Worm (Caenorhabditis elegans) whole organism, L4 larva: ENCODE results near the gene F08F3.4.

Source experiments
- F10B5.3 ChIP-seq: sonication (generic microtip); optimal IDR thresholded peaks from 2 replicates; lab custom pipeline; 2016; ENCODE audit warnings: mild to moderate bottlenecking, missing genetic modification characterization, missing compliant biosample characterization
- F26F4.8 ChIP-seq: fragments of 200-800 bp; sonication (Bioruptor generic); conservative IDR thresholded peaks from 2 replicates; pipeline ENCODE4 v1.3.6; 2022; ENCODE audit warnings: missing genetic modification characterization, missing compliant biosample characterization
- F37D6.2 ChIP-seq: sonication (generic microtip); optimal IDR thresholded peaks from 2 replicates; lab custom pipeline; 2016; ENCODE audit warnings: mild to moderate bottlenecking, missing genetic modification characterization, missing compliant biosample characterization
- F44E2.7 ChIP-seq: fragments of 200-800 bp; sonication (Bioruptor generic); IDR thresholded peaks from 2 replicates; pipeline ENCODE4 v2.1.2; 2022; ENCODE audit warnings: missing genetic modification characterization, missing compliant biosample characterization
- T26A8.4 ChIP-seq: fragments of 200-800 bp; sonication (Bioruptor generic); IDR thresholded peaks from 2 replicates; pipeline ENCODE4 v1.3.6; 2022; ENCODE audit warnings: missing genetic modification characterization, missing compliant biosample characterization
- Y75B8A.6 ChIP-seq: fragments of 200-800 bp; sonication (Bioruptor generic); IDR thresholded peaks from 2 replicates; pipeline ENCODE4 v1.3.6; 2022; ENCODE audit warnings: missing genetic modification reagents, missing genetic modification characterization, missing compliant biosample characterization
- ZK337.2 ChIP-seq: fragments of 200-800 bp; sonication (Bioruptor generic); IDR thresholded peaks from 2 replicates; pipeline ENCODE4 v1.3.6; 2022; ENCODE audit warnings: missing genetic modification reagents, missing genetic modification characterization, missing compliant biosample characterization
- aha-1 ChIP-seq: fragments of 150-350 bp; peaks from one replicate; lab custom pipeline; 2014; ENCODE audit warnings: missing biosample characterization, missing genetic modification characterization
- aly-2 ChIP-seq: sonication (generic microtip); optimal IDR thresholded peaks from 2 replicates; lab custom pipeline; 2018; ENCODE audit warnings: missing biosample characterization, missing genetic modification characterization
- attf-4 ChIP-seq: sonication (generic microtip); optimal IDR thresholded peaks from 3 replicates; lab custom pipeline; 2017; ENCODE audit warnings: missing biosample characterization, missing genetic modification characterization
- ceh-44 ChIP-seq: fragments of 200-800 bp; sonication (Bioruptor generic); IDR thresholded peaks from 2 replicates; pipeline ENCODE4 v1.3.6; 2022; ENCODE audit warnings: missing genetic modification reagents, missing genetic modification characterization, missing compliant biosample characterization
- ces-1 ChIP-seq: fragments of 150-350 bp; sonication (generic microtip); optimal IDR thresholded peaks from 4 replicates; lab custom pipeline; 2014; ENCODE audit warnings: missing biosample characterization, missing genetic modification reagents, missing genetic modification characterization
- cey-2 ChIP-seq: sonication (generic microtip); optimal IDR thresholded peaks from 3 replicates; lab custom pipeline; 2017; ENCODE audit warnings: missing genetic modification characterization, mild to moderate bottlenecking, missing compliant biosample characterization, antibody characterized with exemption, borderline replicate concordance; ENCODE audit not compliant: insufficient read depth
- daf-16 ChIP-seq, 3 experiments: sonication (generic microtip); optimal IDR thresholded peaks; 2 replicates each; lab custom pipeline; 2016 to 2017; ENCODE audit warnings: missing genetic modification characterization in 3 of 3, missing genetic modification reagents in 3 of 3, mild to moderate bottlenecking in 2 of 3, missing compliant biosample characterization in 2 of 3, missing biosample characterization in 1 of 3, moderate library complexity in 1 of 3
- daf-8 ChIP-seq: fragments of 200-800 bp; sonication (Bioruptor generic); IDR thresholded peaks from 2 replicates; pipeline ENCODE4 v1.3.6; 2022; ENCODE audit warnings: missing genetic modification characterization, missing compliant biosample characterization
- dmd-6 ChIP-seq: fragments of 200-800 bp; sonication (Bioruptor generic); IDR thresholded peaks from 2 replicates; pipeline ENCODE4 v1.3.6; 2022; ENCODE audit warnings: missing genetic modification reagents, missing genetic modification characterization, missing compliant biosample characterization
- dpl-1 ChIP-seq: fragments of 150-350 bp; optimal IDR thresholded peaks from 2 replicates; lab custom pipeline; 2014; ENCODE audit warnings: missing biosample characterization, missing genetic modification reagents, missing genetic modification characterization
- egl-27 ChIP-seq: sonication (generic microtip); optimal IDR thresholded peaks from 3 replicates; lab custom pipeline; 2017; ENCODE audit warnings: missing biosample characterization, missing genetic modification reagents, missing genetic modification characterization
- fos-1 ChIP-seq: fragments of 150-350 bp; optimal IDR thresholded peaks from 2 replicates; lab custom pipeline; 2014; ENCODE audit warnings: missing biosample characterization, missing genetic modification characterization
- gei-8 ChIP-seq: fragments of 200-800 bp; sonication (Bioruptor generic); optimal IDR thresholded peaks from 2 replicates; lab custom pipeline; 2018; ENCODE audit warnings: mild to moderate bottlenecking, missing genetic modification characterization, missing compliant biosample characterization
- hif-1 ChIP-seq, 2 experiments: sonication (generic microtip); optimal IDR thresholded peaks; 2 replicates each; lab custom pipeline; 2016 to 2017; ENCODE audit warnings: missing compliant biosample characterization in 2 of 2, missing genetic modification characterization in 2 of 2, missing genetic modification reagents in 2 of 2, missing genotype in 2 of 2, mild to moderate bottlenecking in 1 of 2
- hmg-1.1 ChIP-seq: fragments of 200-800 bp; sonication (Bioruptor generic); IDR thresholded peaks from 2 replicates; pipeline ENCODE4 v1.3.6; 2022; ENCODE audit warnings: missing genetic modification reagents, missing genetic modification characterization, missing compliant biosample characterization
- jun-1 ChIP-seq: fragments of 150-350 bp; optimal IDR thresholded peaks from 2 replicates; lab custom pipeline; 2014; ENCODE audit warnings: missing biosample characterization, missing genetic modification reagents, missing genetic modification characterization
- lim-7 ChIP-seq: fragments of 200-800 bp; sonication (Bioruptor generic); IDR thresholded peaks from 2 replicates; pipeline ENCODE4 v1.3.6; 2022; ENCODE audit warnings: missing genetic modification characterization, missing compliant biosample characterization
- lin-15B ChIP-seq: fragments of 150-350 bp; sonication (generic microtip); optimal IDR thresholded peaks from 3 replicates; lab custom pipeline; 2014; ENCODE audit warnings: missing biosample characterization, missing genetic modification characterization
- lin-29 ChIP-seq: fragments of 200-800 bp; sonication (Bioruptor generic); IDR thresholded peaks from 2 replicates; pipeline ENCODE4 v1.3.6; 2022; ENCODE audit warnings: missing genetic modification reagents, missing genetic modification characterization, missing compliant biosample characterization
- lir-3 ChIP-seq: sonication (generic microtip); optimal IDR thresholded peaks from 2 replicates; lab custom pipeline; 2016; ENCODE audit warnings: mild to moderate bottlenecking, missing genetic modification characterization, missing compliant biosample characterization
- mep-1 ChIP-seq: fragments of 150-350 bp; sonication (generic microtip); optimal IDR thresholded peaks from 3 replicates; lab custom pipeline; 2014; ENCODE audit warnings: missing biosample characterization, missing genetic modification characterization
- mxl-2 ChIP-seq: fragments of 200-800 bp; sonication (Bioruptor generic); conservative IDR thresholded peaks from 2 replicates; pipeline ENCODE4 v1.3.6; 2022; ENCODE audit warnings: missing genetic modification reagents, missing genetic modification characterization, missing compliant biosample characterization
- mxl-3 ChIP-seq: fragments of 200-800 bp; sonication (Bioruptor generic); optimal IDR thresholded peaks from 2 replicates; lab custom pipeline; 2018; ENCODE audit warnings: mild to moderate bottlenecking, missing genetic modification characterization, missing compliant biosample characterization
- nhr-102 ChIP-seq: sonication (generic microtip); optimal IDR thresholded peaks from 2 replicates; lab custom pipeline; 2016; ENCODE audit warnings: mild to moderate bottlenecking, missing genetic modification characterization, moderate library complexity, missing compliant biosample characterization
- nhr-237 ChIP-seq: sonication (generic microtip); optimal IDR thresholded peaks from 2 replicates; lab custom pipeline; 2017; ENCODE audit warnings: missing biosample characterization, missing genetic modification characterization
- nhr-28 ChIP-seq: fragments of 150-350 bp; optimal IDR thresholded peaks from 2 replicates; lab custom pipeline; 2014; ENCODE audit warnings: missing biosample characterization, missing genetic modification characterization
- nhr-41 ChIP-seq: fragments of 200-800 bp; sonication (Bioruptor generic); IDR thresholded peaks from 2 replicates; pipeline ENCODE4 v1.3.6; 2022; ENCODE audit warnings: missing genetic modification reagents, missing genetic modification characterization, missing compliant biosample characterization
- rbr-2 ChIP-seq: sonication (generic microtip); optimal IDR thresholded peaks from 2 replicates; lab custom pipeline; 2016; ENCODE audit warnings: missing genotype, missing genetic modification characterization, missing compliant biosample characterization
- sdz-12 ChIP-seq: fragments of 200-800 bp; sonication (Bioruptor generic); optimal IDR thresholded peaks from 2 replicates; lab custom pipeline; 2018; ENCODE audit warnings: mild to moderate bottlenecking, missing genetic modification characterization, missing compliant biosample characterization
- spr-1 ChIP-seq: sonication (generic microtip); optimal IDR thresholded peaks from 2 replicates; lab custom pipeline; 2016; ENCODE audit warnings: mild to moderate bottlenecking, missing genetic modification characterization, missing compliant biosample characterization
- spr-3 ChIP-seq: fragments of 200-800 bp; sonication (Bioruptor generic); optimal IDR thresholded peaks from 2 replicates; lab custom pipeline; 2018; ENCODE audit warnings: mild to moderate bottlenecking, missing genetic modification characterization, missing compliant biosample characterization
- tra-1 ChIP-seq: fragments of 200-800 bp; sonication (Bioruptor generic); IDR thresholded peaks from 2 replicates; pipeline ENCODE4 v1.3.6; 2022; ENCODE audit warnings: missing genetic modification reagents, missing genetic modification characterization, missing compliant biosample characterization
- unc-62 ChIP-seq, 3 experiments: fragments of 150-350 bp in 1 of 3; sonication (generic microtip); optimal IDR thresholded peaks in 2 of 3; peaks in 1 of 3; 1 replicate in 1 of 3; 2 replicates in 2 of 3; lab custom pipeline; 2014 to 2017; ENCODE audit warnings: missing biosample characterization in 3 of 3, missing genetic modification characterization in 3 of 3, missing genetic modification reagents in 3 of 3, missing genotype in 1 of 3
- zag-1 ChIP-seq: fragments of 150-350 bp; optimal IDR thresholded peaks from 2 replicates; lab custom pipeline; 2014; ENCODE audit warnings: missing biosample characterization, missing genetic modification characterization
- zfp-3 ChIP-seq: fragments of 200-800 bp; sonication (Bioruptor generic); conservative IDR thresholded peaks from 2 replicates; pipeline ENCODE4 v1.3.6; 2022; ENCODE audit warnings: missing genetic modification reagents, missing genetic modification characterization, missing compliant biosample characterization
- ztf-7 ChIP-seq: fragments of 150-350 bp; optimal IDR thresholded peaks from 2 replicates; lab custom pipeline; 2014; ENCODE audit warnings: missing biosample characterization, missing genetic modification characterization

The F08F3.4 gene

ce11 chrV:5368792-5369191, 42.0 kb upstream of the F08F3.4 start, which contains the start of gene T09D3.9:
Gene T09D3.9, minus strand, starts transcription at chrV:5368892.
- TF ChIP-seq rbr-2 (tag; lab: Kevin White, UChicago) = no peak
- TF ChIP-seq aha-1 = peak; percentile 2

ce11 chrV:5372118-5372517, 38.6 kb upstream of the F08F3.4 start, which contains the start of gene C35A11.3:
Gene C35A11.3, plus strand, starts transcription at chrV:5372418.
- TF ChIP-seq Y75B8A.6 (GFP tag; lab: Robert Waterston, UW) = no peak
- TF ChIP-seq mep-1 = no peak
- TF ChIP-seq attf-4 (tag; lab: Kevin White, UChicago) = no peak

ce11 chrV:5385914-5386493, 24.8 kb upstream of the F08F3.4 start, which contains the start of gene C35A11.2:
Gene C35A11.2, plus strand, starts transcription at chrV:5386299.
- TF ChIP-seq mxl-3 = peak; percentile 25
- no peak for TF ChIP-seq aly-2
- no peak for TF ChIP-seq lir-3 (tag; lab: Kevin White, UChicago)
- TF ChIP-seq hif-1 (tag; optimal IDR thresholded peaks at IDR 0.05; lab: Kevin White, UChicago) = no peak
- TF ChIP-seq lim-7 (GFP tag; lab: Robert Waterston, UW) = no peak
- no peak for TF ChIP-seq spr-3 (GFP tag; lab: Kevin White, UChicago)
- peak; percentile 3 for TF ChIP-seq aha-1
- peak in 1 of 2 experiments; percentile 94 for TF ChIP-seq unc-62 (GFP tag; optimal IDR thresholded peaks at IDR 0.05 in 1 of 2; lab: Kevin White, UChicago)
- TF ChIP-seq unc-62 (tag; optimal IDR thresholded peaks at IDR 0.05; lab: Kevin White, UChicago) = no peak
- TF ChIP-seq zfp-3 (GFP tag; lab: Robert Waterston, UW) = no peak

ce11 chrV:5392993-5393628, 17.6 kb upstream of the F08F3.4 start, which contains the start of gene C35A11.4:
Gene C35A11.4, minus strand, starts transcription at chrV:5393148.
- peak; percentile 65 for TF ChIP-seq dmd-6 (GFP tag; lab: Robert Waterston, UW)
- no peak for TF ChIP-seq lin-15B (tag; lab: Kevin White, UChicago)
- TF ChIP-seq fos-1 (tag; lab: Kevin White, UChicago) = no peak
- no peak for TF ChIP-seq dpl-1 (GFP tag; lab: Kevin White, UChicago)
- peak; percentile 71 for TF ChIP-seq nhr-28
- peak; percentile 21 for TF ChIP-seq cey-2 (tag; lab: Kevin White, UChicago)
- TF ChIP-seq nhr-102 (tag; lab: Kevin White, UChicago) = no peak
- TF ChIP-seq F10B5.3 (tag; lab: Kevin White, UChicago) = no peak
- TF ChIP-seq hmg-1.1 (GFP tag; lab: Robert Waterston, UW) = no peak
- TF ChIP-seq ztf-7 (tag; lab: Kevin White, UChicago) = no peak
- TF ChIP-seq spr-1 (tag; lab: Kevin White, UChicago) = no peak
- TF ChIP-seq mxl-3 = no peak
- no peak for TF ChIP-seq T26A8.4 (GFP tag; lab: Robert Waterston, UW)
- TF ChIP-seq F37D6.2 (tag; lab: Kevin White, UChicago) = no peak
- TF ChIP-seq ces-1 (GFP tag; lab: Kevin White, UChicago) = no peak
- no peak for TF ChIP-seq zag-1 (tag; lab: Kevin White, UChicago)
- TF ChIP-seq daf-16 (GFP tag; optimal IDR thresholded peaks at IDR 0.05; lab: Kevin White, UChicago) = no peak
- peak; percentile 81 for TF ChIP-seq daf-16 (tag; optimal IDR thresholded peaks at IDR 0.05; lab: Kevin White, UChicago)
- TF ChIP-seq nhr-237 (tag; lab: Kevin White, UChicago) = no peak
- TF ChIP-seq F44E2.7 (GFP tag; lab: Robert Waterston, UW) = no peak
- TF ChIP-seq sdz-12 = no peak
- no peak for TF ChIP-seq gei-8 (GFP tag; lab: Kevin White, UChicago)
- TF ChIP-seq nhr-41 = no peak
- no peak for TF ChIP-seq mxl-2 (GFP tag; lab: Robert Waterston, UW)
- TF ChIP-seq hif-1 (tag; optimal IDR thresholded peaks at IDR 0.05; lab: Kevin White, UChicago) = no peak
- TF ChIP-seq egl-27 = no peak
- no peak for TF ChIP-seq ZK337.2 (GFP tag; lab: Robert Waterston, UW)
- no peak for TF ChIP-seq daf-8
- no peak for TF ChIP-seq ceh-44 (GFP tag; lab: Robert Waterston, UW)
- no peak for TF ChIP-seq lim-7 (GFP tag; lab: Robert Waterston, UW)
- TF ChIP-seq lin-29 (GFP tag; lab: Robert Waterston, UW) = no peak
- TF ChIP-seq tra-1 (GFP tag; lab: Robert Waterston, UW) = no peak
- no peak for TF ChIP-seq F26F4.8
- TF ChIP-seq zfp-3 (GFP tag; lab: Robert Waterston, UW) = no peak
- TF ChIP-seq jun-1 (tag; lab: Kevin White, UChicago) = no peak
